Fruit fly (Drosophila melanogaster) whole organism, embryonic: Measurements from ENCODE around the gene Noa36.

Experiments
- Aef1 ChIP-seq: fragments of 200-800 bp; sonication (Bioruptor generic); IDR thresholded peaks from 3 replicates; pipeline ENCODE4 v1.3.6; 2022; ENCODE audit warnings: missing biosample characterization, missing genetic modification characterization
- Atf-2 ChIP-seq: fragments of 200-800 bp; sonication (Bioruptor generic); optimal IDR thresholded peaks from 2 replicates; lab custom pipeline; 2016; ENCODE audit warnings: missing biosample characterization, missing genetic modification characterization
- Atf6 ChIP-seq: fragments of 200-800 bp; sonication (Bioruptor generic); IDR thresholded peaks from 2 replicates; pipeline ENCODE4 v1.3.6; 2022; ENCODE audit warnings: missing biosample characterization, missing genetic modification characterization
- CG15514 ChIP-seq: fragments of 200-800 bp; sonication (Bioruptor generic); optimal IDR thresholded peaks from 3 replicates; lab custom pipeline; 2017; ENCODE audit warnings: missing biosample characterization, missing genetic modification characterization, mild to moderate bottlenecking, moderate library complexity, missing genetic modification reagents
- CG1602 ChIP-seq: fragments of 200-800 bp; sonication (Bioruptor generic); optimal IDR thresholded peaks from 3 replicates; lab custom pipeline; 2016; ENCODE audit warnings: missing biosample characterization, missing genetic modification characterization
- CG17912 ChIP-seq: fragments of 200-800 bp; sonication (Bioruptor generic); optimal IDR thresholded peaks from 2 replicates; lab custom pipeline; 2018; ENCODE audit warnings: missing biosample characterization, mild to moderate bottlenecking, missing genetic modification characterization
- CG30020 ChIP-seq: fragments of 200-800 bp; optimal IDR thresholded peaks from 2 replicates; lab custom pipeline; 2019; ENCODE audit warnings: missing biosample characterization, mild to moderate bottlenecking, missing genetic modification characterization, moderate library complexity
- CG31388 ChIP-seq: fragments of 200-800 bp; sonication (Bioruptor generic); optimal IDR thresholded peaks from 2 replicates; lab custom pipeline; 2016; ENCODE audit warnings: missing biosample characterization, missing genetic modification characterization
- CG33557 ChIP-seq: fragments of 200-800 bp; sonication (Bioruptor generic); optimal IDR thresholded peaks from 2 replicates; lab custom pipeline; 2019; ENCODE audit warnings: missing biosample characterization, mild to moderate bottlenecking, missing genetic modification characterization, moderate library complexity
- CG4820 ChIP-seq: fragments of 200-800 bp; sonication (Bioruptor generic); optimal IDR thresholded peaks from 3 replicates; lab custom pipeline; 2016; ENCODE audit warnings: missing biosample characterization, missing genetic modification characterization
- CG6272 ChIP-seq: fragments of 200-800 bp; sonication (Bioruptor generic); IDR thresholded peaks from 2 replicates; pipeline ENCODE4 v1.3.6; 2022; ENCODE audit warnings: missing biosample characterization, missing genetic modification characterization
- CG7556 ChIP-seq: fragments of 200-800 bp; sonication (Bioruptor generic); optimal IDR thresholded peaks from 2 replicates; lab custom pipeline; 2017; ENCODE audit warnings: missing biosample characterization, mild to moderate bottlenecking, missing genetic modification characterization
- CG7963 ChIP-seq: fragments of 200-800 bp; sonication (Bioruptor generic); IDR thresholded peaks from 3 replicates; pipeline ENCODE4 v1.3.6; 2022; ENCODE audit warnings: missing biosample characterization, missing genetic modification characterization; ENCODE audit not compliant: partially characterized antibody
- CG8281 ChIP-seq: fragments of 200-800 bp; sonication (Bioruptor generic); optimal IDR thresholded peaks from 2 replicates; lab custom pipeline; 2018; ENCODE audit warnings: missing biosample characterization, mild to moderate bottlenecking, missing genetic modification characterization, moderate library complexity
- CG9215 ChIP-seq: fragments of 200-800 bp; sonication (Bioruptor generic); IDR thresholded peaks from 2 replicates; pipeline ENCODE4 v1.3.6; 2022; ENCODE audit warnings: missing biosample characterization, missing genetic modification characterization
- Camta ChIP-seq: fragments of 200-800 bp; sonication (Bioruptor generic); optimal IDR thresholded peaks from 2 replicates; lab custom pipeline; 2016; ENCODE audit warnings: missing biosample characterization, missing genetic modification characterization
- Doc2 ChIP-seq: fragments of 200-800 bp; sonication (Bioruptor generic); IDR thresholded peaks from 2 replicates; pipeline ENCODE4 v1.3.6; 2022; ENCODE audit warnings: missing biosample characterization, missing genetic modification characterization
- Dp ChIP-seq: fragments of 200-800 bp; sonication (Bioruptor generic); optimal IDR thresholded peaks from 2 replicates; lab custom pipeline; 2018; ENCODE audit warnings: missing biosample characterization, mild to moderate bottlenecking, missing genetic modification characterization, moderate library complexity
- Eip74EF ChIP-seq, 2 experiments: fragments of 200-800 bp in 1 of 2; fragments of >200 bp in 1 of 2; sonication (Bioruptor generic) in 1 of 2; optimal IDR thresholded peaks; 2 replicates each; lab custom pipeline; 2017 to 2019; ENCODE audit warnings: missing biosample characterization in 2 of 2, missing genetic modification characterization in 2 of 2, mild to moderate bottlenecking in 1 of 2, moderate library complexity in 1 of 2
- Ets65A ChIP-seq: fragments of 200-800 bp; sonication (Bioruptor generic); peaks from one replicate; lab custom pipeline; 2016; ENCODE audit warnings: missing biosample characterization, missing genetic modification characterization
- HLH3B ChIP-seq: fragments of 200-800 bp; sonication (Bioruptor generic); IDR thresholded peaks from 2 replicates; pipeline ENCODE4 v1.3.6; 2022; ENCODE audit warnings: missing biosample characterization, missing genetic modification characterization
- HmgD ChIP-seq: fragments of 200-800 bp; sonication (Bioruptor generic); optimal IDR thresholded peaks from 3 replicates; lab custom pipeline; 2016; ENCODE audit warnings: missing biosample characterization, missing genetic modification characterization
- Hmx ChIP-seq: fragments of 200-800 bp; sonication (Bioruptor generic); optimal IDR thresholded peaks from 2 replicates; lab custom pipeline; 2016; ENCODE audit warnings: missing biosample characterization, missing genetic modification characterization
- Kr ChIP-seq: fragments of 200-800 bp; sonication (Bioruptor generic); optimal IDR thresholded peaks from 2 replicates; lab custom pipeline; 2017; ENCODE audit warnings: missing biosample characterization, mild to moderate bottlenecking, missing genetic modification characterization
- MESR4 ChIP-seq: fragments of 200-800 bp; sonication (Bioruptor generic); optimal IDR thresholded peaks from 2 replicates; lab custom pipeline; 2018; ENCODE audit warnings: missing biosample characterization, mild to moderate bottlenecking, missing genetic modification characterization, moderate library complexity
- Med ChIP-seq: fragments of 200-800 bp; sonication (Bioruptor generic); peaks from one replicate; lab custom pipeline; 2016; ENCODE audit warnings: missing biosample characterization, missing genetic modification characterization, mild to moderate bottlenecking, inconsistent platforms, moderate library complexity
- NFAT ChIP-seq: fragments of 200-800 bp; sonication (Bioruptor generic); IDR thresholded peaks from 2 replicates; pipeline ENCODE4 v1.3.6; 2022; ENCODE audit warnings: missing biosample characterization, missing genetic modification characterization
- Nf-YB ChIP-seq: fragments of 200-800 bp; sonication (Bioruptor generic); optimal IDR thresholded peaks from 3 replicates; lab custom pipeline; 2019; ENCODE audit warnings: missing biosample characterization, mild to moderate bottlenecking, missing genetic modification characterization, moderate library complexity
- Nf-YC ChIP-seq: fragments of 200-800 bp; optimal IDR thresholded peaks from 3 replicates; lab custom pipeline; 2019; ENCODE audit warnings: missing biosample characterization, mild to moderate bottlenecking, missing genetic modification characterization, moderate library complexity
- Oli ChIP-seq: fragments of 200-800 bp; sonication (Bioruptor generic); optimal IDR thresholded peaks from 2 replicates; lab custom pipeline; 2018; ENCODE audit warnings: missing biosample characterization, mild to moderate bottlenecking, missing genetic modification characterization, moderate library complexity
- amos ChIP-seq: fragments of 200-800 bp; sonication (Bioruptor generic); IDR thresholded peaks from 2 replicates; pipeline ENCODE4 v1.3.6; 2022; ENCODE audit warnings: missing biosample characterization, missing genetic modification characterization; ENCODE audit not compliant: partially characterized antibody
- ap ChIP-seq: fragments of 200-800 bp; sonication (Bioruptor generic); IDR thresholded peaks from 2 replicates; pipeline ENCODE4 v1.3.6; 2022; ENCODE audit warnings: missing biosample characterization, missing genetic modification characterization
- da ChIP-seq: fragments of 200-800 bp; sonication (Bioruptor generic); optimal IDR thresholded peaks from 2 replicates; lab custom pipeline; 2016; ENCODE audit warnings: missing biosample characterization, missing genetic modification characterization
- dm ChIP-seq: fragments of 200-800 bp; sonication (Bioruptor generic); optimal IDR thresholded peaks from 3 replicates; lab custom pipeline; 2016; ENCODE audit warnings: missing biosample characterization, missing genetic modification characterization
- en ChIP-seq: fragments of 200-800 bp; sonication (Bioruptor generic); optimal IDR thresholded peaks from 2 replicates; lab custom pipeline; 2016; ENCODE audit warnings: missing biosample characterization, missing genetic modification characterization
- esg ChIP-seq: fragments of 200-800 bp; sonication (Bioruptor generic); conservative IDR thresholded peaks from 2 replicates; pipeline ENCODE4 v1.3.6; 2022; ENCODE audit warnings: missing biosample characterization, missing genetic modification characterization
- hkb ChIP-seq, 2 experiments: fragments of 200-800 bp in 1 of 2; fragments of >200 bp in 1 of 2; sonication (Bioruptor generic) in 1 of 2; IDR thresholded peaks in 1 of 2; optimal IDR thresholded peaks in 1 of 2; 2 replicates each; pipeline versions ENCODE4 v1.3.6 to Lab custom; 2017 to 2022; ENCODE audit warnings: missing biosample characterization in 1 of 2, missing genetic modification characterization in 1 of 2
- ind ChIP-seq: fragments of 200-800 bp; sonication (Bioruptor generic); optimal IDR thresholded peaks from 3 replicates; lab custom pipeline; 2016; ENCODE audit warnings: missing biosample characterization, missing genetic modification characterization
- ken ChIP-seq: fragments of 200-800 bp; sonication (Bioruptor generic); IDR thresholded peaks from 3 replicates; pipeline ENCODE4 v1.3.6; 2022; ENCODE audit warnings: missing biosample characterization, missing genetic modification characterization
- nmo ChIP-seq: fragments of 200-800 bp; sonication (Bioruptor generic); optimal IDR thresholded peaks from 2 replicates; lab custom pipeline; 2018; ENCODE audit warnings: missing biosample characterization, mild to moderate bottlenecking, missing genetic modification characterization, moderate library complexity
- peb ChIP-seq: fragments of 200-800 bp; sonication (Bioruptor generic); IDR thresholded peaks from 2 replicates; pipeline ENCODE4 v1.3.6; 2022; ENCODE audit warnings: missing biosample characterization, missing genetic modification characterization
- pzg ChIP-seq: fragments of 200-800 bp; sonication (Bioruptor generic); optimal IDR thresholded peaks from 3 replicates; lab custom pipeline; 2018; ENCODE audit warnings: missing biosample characterization, mild to moderate bottlenecking, missing genetic modification characterization, moderate library complexity
- slbo ChIP-seq: fragments of 200-800 bp; sonication (Bioruptor generic); IDR thresholded peaks from 2 replicates; pipeline ENCODE4 v1.3.6; 2022; ENCODE audit warnings: missing biosample characterization, missing genetic modification characterization
- sob ChIP-seq: fragments of 200-800 bp; sonication (Bioruptor generic); IDR thresholded peaks from 2 replicates; pipeline ENCODE4 v1.3.6; 2022; ENCODE audit warnings: missing biosample characterization, missing genetic modification characterization
- sr ChIP-seq: fragments of 200-800 bp; sonication (Bioruptor generic); IDR thresholded peaks from 3 replicates; pipeline ENCODE4 v1.3.6; 2022; ENCODE audit warnings: missing biosample characterization, missing genetic modification characterization
- stc ChIP-seq: fragments of 200-800 bp; sonication (Bioruptor generic); IDR thresholded peaks from 2 replicates; pipeline ENCODE4 v1.3.6; 2022; ENCODE audit warnings: missing biosample characterization, missing genetic modification characterization
- tup ChIP-seq: fragments of 200-800 bp; sonication (Bioruptor generic); optimal IDR thresholded peaks from 2 replicates; lab custom pipeline; 2016; ENCODE audit warnings: missing biosample characterization, mild to moderate bottlenecking, missing genetic modification characterization, moderate library complexity
- tx ChIP-seq: fragments of 200-800 bp; sonication (Bioruptor generic); optimal IDR thresholded peaks from 2 replicates; lab custom pipeline; 2016; ENCODE audit warnings: missing biosample characterization, missing genetic modification characterization
- vnd ChIP-seq: fragments of 200-800 bp; sonication (Bioruptor generic); IDR thresholded peaks from 3 replicates; pipeline ENCODE4 v1.3.6; 2022; ENCODE audit warnings: missing biosample characterization, missing genetic modification characterization; ENCODE audit not compliant: partially characterized antibody
- zf30C ChIP-seq: fragments of 200-800 bp; sonication (Bioruptor generic); optimal IDR thresholded peaks from 3 replicates; lab custom pipeline; 2018; ENCODE audit warnings: missing biosample characterization, mild to moderate bottlenecking, missing genetic modification characterization

The Noa36 gene

dm6 chr3R:28600144-28600792 lies 1.2 kb upstream of the Noa36 start (continued):
- TF ChIP-seq CG6272 (GFP tag; lab: Robert Waterston, UW) (no peak), Eip74EF (GFP tag; optimal IDR thresholded peaks at IDR 0.05; lab: Kevin White, UChicago) (no peak), zf30C (GFP tag; lab: Kevin White, UChicago) (no peak), da (GFP tag; lab: Kevin White, UChicago) (no peak), nmo (GFP tag; lab: Kevin White, UChicago) (no peak), CG15514 (GFP tag; lab: Kevin White, UChicago) (peak; percentile 57), CG8281 (tag; lab: Kevin White, UChicago) (peak; percentile 85), slbo (GFP tag; lab: Robert Waterston, UW) (peak; percentile 34), amos (peak; percentile 65), Doc2 (GFP tag; lab: Robert Waterston, UW) (no peak), tup (no peak), NFAT (GFP tag; lab: Robert Waterston, UW) (no peak), HmgD (no peak), en (GFP tag; lab: Kevin White, UChicago) (no peak), CG30020 (peak; percentile 16), Nf-YC (tag; lab: Kevin White, UChicago) (peak; percentile 12), CG4820 (GFP tag; lab: Kevin White, UChicago) (no peak), Oli (tag; lab: Kevin White, UChicago) (no peak), CG17912 (GFP tag; lab: Kevin White, UChicago) (no peak), vnd (0 out of 3 replicates have a peak, but pooled peaks have one; percentile 39), pzg (GFP tag; lab: Kevin White, UChicago) (peak; percentile 88), Camta (GFP tag; lab: Kevin White, UChicago) (no peak), Nf-YB (GFP tag; lab: Kevin White, UChicago) (no peak), sr (GFP tag; lab: Robert Waterston, UW) (no peak), Atf-2 (GFP tag; lab: Kevin White, UChicago) (no peak), Aef1 (GFP tag; lab: Robert Waterston, UW) (no peak), dm (GFP tag; lab: Kevin White, UChicago) (peak; percentile 91), peb (GFP tag; lab: Robert Waterston, UW) (no peak), ken (no peak; the same call in 2 of the 3 replicates), Ets65A (peak; percentile 46), stc (GFP tag; lab: Robert Waterston, UW) (0 out of 2 replicates have a peak, but pooled peaks have one; percentile 23), CG9215 (GFP tag; lab: Robert Waterston, UW) (no peak), Kr (GFP tag; lab: Kevin White, UChicago) (no peak), ind (GFP tag; lab: Kevin White, UChicago) (no peak), CG31388 (GFP tag; lab: Kevin White, UChicago) (no peak), tx (GFP tag; lab: Kevin White, UChicago) (no peak), MESR4 (GFP tag; lab: Kevin White, UChicago) (peak; percentile 98), Atf6 (GFP tag; lab: Robert Waterston, UW) (no peak), CG33557 (GFP tag; lab: Kevin White, UChicago) (no peak), CG7963 (GFP tag; lab: Robert Waterston, UW) (peak; percentile 71; the same call in 2 of the 3 replicates), CG1602 (GFP tag; lab: Kevin White, UChicago) (no peak), Hmx (GFP tag; lab: Kevin White, UChicago) (no peak), HLH3B (GFP tag; lab: Robert Waterston, UW) (no peak), hkb (optimal IDR thresholded peaks at IDR 0.05; lab: Kevin White, UChicago) (no peak), hkb (GFP tag; IDR thresholded peaks at IDR 0.05; lab: Robert Waterston, UW) (no peak), esg (GFP tag; lab: Robert Waterston, UW) (no peak), Med (peak; percentile 69), Dp (GFP tag; lab: Kevin White, UChicago) (peak; percentile 1), sob (GFP tag; lab: Robert Waterston, UW) (no peak), ap (GFP tag; lab: Robert Waterston, UW) (no peak), CG7556 (GFP tag; lab: Kevin White, UChicago) (no peak)
